Worm (Caenorhabditis elegans): ENCODE measurements around the gene C37H5.14.

C37H5.14 gene

DNA sequence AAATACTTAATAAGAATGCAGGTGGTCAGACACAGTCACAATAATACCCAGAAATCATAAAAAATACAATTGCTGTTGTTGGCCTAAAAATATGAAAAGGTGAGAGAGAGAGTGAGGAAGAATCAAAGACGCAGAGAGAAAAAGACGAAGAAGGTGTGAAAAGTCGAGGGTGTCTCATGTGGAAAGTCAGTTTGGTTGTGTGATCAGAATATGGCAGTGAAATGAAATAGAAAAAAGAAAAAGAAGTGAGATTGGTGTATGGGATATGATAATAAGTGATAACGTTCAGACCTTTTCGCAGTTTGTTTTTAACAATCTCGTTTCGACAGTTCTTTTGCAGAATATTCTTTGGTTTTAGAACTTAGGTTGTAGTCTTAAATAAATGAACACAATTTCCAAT lies 27.3 kb downstream of the C37H5.14 start:
- TF ChIP-seq dao-5 (tag; optimal IDR thresholded peaks at IDR 0.05) = no peak

DNA sequence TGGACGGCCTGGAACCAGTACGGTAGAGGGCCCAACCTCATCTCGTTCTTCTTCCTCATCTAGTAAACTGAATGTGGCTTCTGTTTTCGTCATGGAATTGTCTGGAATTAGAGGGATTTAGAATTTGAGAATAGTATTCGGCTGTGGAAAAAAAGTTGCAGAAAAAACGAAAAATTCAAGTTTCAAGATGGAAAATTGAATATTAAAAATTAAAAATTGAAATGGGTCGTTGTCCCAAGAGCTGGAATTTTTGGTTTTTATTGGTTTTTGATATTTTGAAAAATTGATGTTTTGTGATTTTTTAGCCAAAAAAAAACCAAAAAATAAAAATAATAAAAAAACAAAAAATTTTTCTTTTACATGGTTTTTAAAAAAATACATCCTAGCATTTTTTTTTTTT lies 28.3 kb downstream of the C37H5.14 start, which contains the start of gene R02F11.3:
R02F11.3 (minus strand) TSS at position 101 of the 400 bp plus-strand sequence.
- TF ChIP-seq him-1 (tag; optimal IDR thresholded peaks at IDR 0.05) = no peak
- no peak for TF ChIP-seq W03F9.2 (tag; optimal IDR thresholded peaks at IDR 0.05)
- no peak for TF ChIP-seq dao-5 (tag; optimal IDR thresholded peaks at IDR 0.05)

DNA sequence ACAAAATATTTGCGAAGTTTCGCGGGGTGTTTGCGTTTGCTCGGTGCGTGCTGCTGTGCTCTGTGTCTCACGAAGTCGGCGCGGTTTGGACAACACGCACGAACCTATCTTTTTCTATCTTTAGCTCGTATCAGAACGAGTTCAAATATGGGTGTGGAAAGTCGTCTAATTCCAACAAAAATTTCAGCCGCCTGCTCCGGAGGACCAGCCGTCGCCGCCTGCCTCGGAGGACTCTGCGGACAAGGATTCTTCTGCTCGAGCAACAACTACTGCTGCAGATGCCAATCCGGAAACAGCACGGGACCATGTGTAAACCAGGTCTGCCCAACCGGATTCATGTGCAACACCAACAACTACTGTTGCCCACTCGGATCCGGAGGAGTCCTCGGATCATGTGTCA lies 32.2 kb downstream of the C37H5.14 start:
- no peak for TF ChIP-seq W03F9.2 (tag; optimal IDR thresholded peaks at IDR 0.05)
- TF ChIP-seq dao-5 (tag; optimal IDR thresholded peaks at IDR 0.05) = no peak
- TF ChIP-seq him-1 (tag; optimal IDR thresholded peaks at IDR 0.05) = no peak

DNA sequence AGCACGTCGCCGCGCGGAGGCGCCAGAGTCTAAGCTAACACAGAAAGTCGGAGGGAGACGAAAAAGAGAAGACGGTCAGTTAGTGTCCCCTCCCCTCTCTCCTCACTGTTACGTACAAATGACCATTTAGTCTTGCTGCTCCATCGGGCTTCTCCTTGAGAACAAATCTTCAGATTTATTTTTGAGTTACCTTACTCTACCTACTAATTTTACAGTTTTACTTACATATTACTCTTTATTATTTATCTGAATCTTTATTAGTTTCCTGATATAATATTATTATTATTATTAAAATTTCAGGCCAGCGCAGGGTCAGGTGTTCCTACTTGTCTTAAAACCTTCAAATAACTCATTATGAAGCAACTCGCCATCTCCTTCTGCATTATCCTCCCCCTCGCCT lies 33.4 kb downstream of the C37H5.14 start, which contains the start of gene R02F11.1:
R02F11.1 (plus strand) TSS at position 301 of the 400 bp plus-strand sequence.
- no peak for TF ChIP-seq dao-5 (tag; optimal IDR thresholded peaks at IDR 0.05)
- no peak for TF ChIP-seq W03F9.2 (tag; optimal IDR thresholded peaks at IDR 0.05)
- TF ChIP-seq him-1 (tag; optimal IDR thresholded peaks at IDR 0.05) = no peak

DNA sequence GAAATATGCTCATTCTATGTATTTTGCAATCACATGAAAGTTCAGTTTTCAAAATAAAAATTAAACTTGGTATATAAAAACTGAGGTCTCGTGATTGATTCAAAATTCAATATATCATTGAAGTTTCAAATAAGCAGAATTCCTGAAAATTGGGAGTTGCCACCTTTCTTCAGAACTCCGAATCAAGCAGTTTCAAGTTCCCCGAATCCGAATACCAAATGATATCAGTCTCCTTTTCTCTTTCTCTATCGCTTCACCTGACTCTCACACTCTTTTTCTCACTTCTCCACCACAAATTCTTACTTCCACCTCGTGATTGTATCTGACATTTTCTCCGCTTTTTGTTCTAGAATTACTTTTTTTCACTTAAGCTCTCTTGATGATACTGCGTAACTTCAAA lies 39.9 kb downstream of the C37H5.14 start, which contains the start of gene R02F11.2:
R02F11.2 (plus strand) TSS at position 292 of the 400 bp plus-strand sequence.
- TF ChIP-seq dao-5 (tag; optimal IDR thresholded peaks at IDR 0.05) = no peak

DNA sequence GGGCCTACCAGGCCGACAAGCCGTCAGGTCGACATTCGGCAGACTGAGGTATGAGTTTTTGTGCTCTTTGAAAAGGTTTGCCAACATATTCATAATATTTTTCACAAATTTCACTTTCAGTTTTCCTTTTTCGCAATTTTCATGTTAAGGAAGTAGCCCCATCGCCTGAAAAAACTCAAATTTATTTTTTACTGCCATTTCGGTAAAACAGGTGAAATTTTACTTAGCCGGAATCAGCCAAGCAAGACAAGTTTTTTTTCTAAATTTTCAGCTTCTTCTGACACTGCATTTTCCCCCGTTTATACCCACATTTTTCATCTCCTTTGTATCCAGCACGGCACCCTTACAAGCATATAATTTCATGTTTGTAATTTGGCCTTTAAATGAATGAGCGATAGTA lies 42.6 kb downstream of the C37H5.14 start, which contains the start of gene R02F11.11:
R02F11.11 (plus strand) TSS at position 301 of the 400 bp plus-strand sequence.
- no peak for TF ChIP-seq W03F9.2 (tag; optimal IDR thresholded peaks at IDR 0.05)
- no peak for TF ChIP-seq dao-5 (tag; optimal IDR thresholded peaks at IDR 0.05)
- TF ChIP-seq him-1 (tag; optimal IDR thresholded peaks at IDR 0.05) = no peak

DNA sequence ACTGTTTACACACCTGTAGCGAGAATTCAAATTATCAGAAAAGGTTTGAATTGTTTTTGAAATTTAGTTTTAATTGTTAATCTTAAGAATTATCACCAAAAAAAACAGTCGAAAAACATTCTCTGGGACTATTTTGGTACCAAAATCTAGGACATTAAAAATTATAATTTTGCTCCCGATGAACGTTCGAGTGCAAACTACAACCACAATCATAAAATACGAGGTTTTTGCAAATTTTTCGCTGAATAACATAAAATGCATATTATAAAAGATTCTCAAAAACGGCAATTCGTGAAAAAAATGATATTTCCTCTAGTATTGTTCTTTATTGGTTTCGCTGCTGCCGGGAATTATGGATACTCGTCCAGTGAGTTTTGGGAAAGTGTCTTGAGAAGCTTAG lies 43.8 kb downstream of the C37H5.14 start, which contains the start of gene R02F11.12:
R02F11.12 (plus strand) TSS at position 301 of the 400 bp plus-strand sequence.
- TF ChIP-seq him-1 (tag; optimal IDR thresholded peaks at IDR 0.05) = no peak
- TF ChIP-seq dao-5 (tag; optimal IDR thresholded peaks at IDR 0.05) = no peak
- TF ChIP-seq W03F9.2 (tag; optimal IDR thresholded peaks at IDR 0.05) = no peak

DNA sequence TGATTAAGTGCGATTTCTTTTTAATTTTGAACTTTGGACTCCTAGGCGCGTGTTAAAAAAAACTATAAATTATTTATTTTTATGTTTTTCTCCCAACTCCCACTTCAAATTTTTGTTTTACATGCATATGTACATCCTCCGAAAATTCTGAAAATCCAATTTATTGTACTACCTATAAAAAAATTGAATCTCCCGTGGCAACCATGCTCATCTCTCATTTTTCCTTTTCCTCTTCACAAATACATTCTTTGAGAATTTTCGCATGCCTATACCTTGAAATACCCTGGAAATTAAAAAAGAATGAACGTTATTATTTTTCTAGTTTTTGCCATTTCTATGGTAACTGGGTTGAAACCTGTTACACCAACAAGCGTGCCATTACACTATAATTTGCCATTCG lies 45.4 kb downstream of the C37H5.14 start, which contains the start of gene R02F11.10:
R02F11.10 (plus strand) TSS at position 301 of the 400 bp plus-strand sequence.
- TF ChIP-seq W03F9.2 (tag; optimal IDR thresholded peaks at IDR 0.05) (no peak), dao-5 (tag; optimal IDR thresholded peaks at IDR 0.05) (no peak), him-1 (tag; optimal IDR thresholded peaks at IDR 0.05) (no peak)

DNA sequence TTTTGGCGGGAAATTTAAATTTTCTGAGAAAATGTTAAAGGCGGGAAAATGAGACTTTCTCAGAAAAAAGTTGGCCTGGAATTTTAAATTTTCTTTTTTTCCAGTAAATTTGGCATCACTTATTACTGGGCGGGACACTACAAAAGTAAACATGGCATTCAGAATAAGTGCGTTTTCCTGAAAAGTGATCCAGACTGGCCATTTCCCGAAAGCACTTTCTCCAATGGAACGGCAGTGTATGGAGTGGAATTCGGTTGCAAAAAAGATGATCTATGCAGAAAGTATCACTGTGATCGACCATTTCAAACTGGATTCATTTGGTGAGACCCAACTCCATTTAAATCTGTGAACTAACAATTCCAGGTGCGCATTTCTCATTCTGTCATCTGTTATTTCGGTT lies 46.3 kb downstream of the C37H5.14 start:
- TF ChIP-seq W03F9.2 (tag; optimal IDR thresholded peaks at IDR 0.05) (no peak), dao-5 (tag; optimal IDR thresholded peaks at IDR 0.05) (no peak), him-1 (tag; optimal IDR thresholded peaks at IDR 0.05) (no peak)

DNA sequence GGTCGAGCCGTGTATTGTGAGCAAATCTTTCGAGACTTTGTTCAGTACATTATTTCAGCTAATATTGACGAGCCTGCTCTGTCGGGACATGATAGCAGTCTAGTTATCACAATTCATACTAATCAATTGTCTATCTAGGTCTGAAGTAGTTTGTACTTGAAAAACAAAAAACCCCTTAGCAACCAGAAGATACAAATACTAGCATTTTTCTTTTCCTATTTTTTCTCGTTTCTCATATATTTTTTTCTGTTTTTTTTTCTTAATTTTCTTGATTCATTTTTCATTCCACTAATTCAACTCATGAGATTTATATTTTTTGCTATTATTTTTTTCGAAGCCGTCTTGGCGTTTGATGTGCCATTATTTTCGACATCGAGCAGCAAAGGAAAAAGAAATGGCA lies 47.0 kb downstream of the C37H5.14 start, which contains the start of gene R02F11.9:
R02F11.9 (plus strand) TSS at position 301 of the 400 bp plus-strand sequence.
- TF ChIP-seq dao-5 (tag; optimal IDR thresholded peaks at IDR 0.05) (no peak), him-1 (tag; optimal IDR thresholded peaks at IDR 0.05) (no peak), W03F9.2 (tag; optimal IDR thresholded peaks at IDR 0.05) (no peak)

DNA sequence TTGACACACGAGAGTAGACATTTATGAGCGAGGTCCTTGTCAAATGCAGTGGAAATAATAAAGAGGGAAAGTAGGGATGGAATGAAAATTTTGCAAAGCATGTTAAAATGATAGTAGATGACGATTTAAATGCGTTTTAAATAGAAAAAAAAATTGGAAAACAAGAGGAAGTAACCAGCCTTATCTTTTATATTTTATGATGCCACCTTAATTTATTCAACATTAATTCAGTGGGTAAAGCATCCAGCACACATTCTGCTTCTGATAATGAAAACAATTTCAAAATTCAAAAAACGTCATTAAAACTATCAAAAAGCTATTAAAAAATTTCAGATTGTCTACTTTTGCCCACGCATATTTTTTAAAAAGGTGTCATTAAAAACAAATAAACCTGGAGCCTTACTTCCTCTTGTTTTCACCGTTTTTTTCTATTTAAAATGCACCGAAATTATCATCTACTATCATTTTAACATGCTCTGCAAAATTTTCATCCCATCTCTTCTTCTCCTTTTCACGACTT lies 48.8 kb downstream of the C37H5.14 start, which contains the start of the genes Y60C6A.2 and Y60C6A.3:
Y60C6A.2 (minus strand) TSS at position 101 of the 520 bp plus-strand sequence.
Y60C6A.3 (plus strand) TSS at position 470 of the 520 bp plus-strand sequence.
- TF ChIP-seq dao-5 (tag; optimal IDR thresholded peaks at IDR 0.05) (no peak), W03F9.2 (tag; optimal IDR thresholded peaks at IDR 0.05) (no peak), him-1 (tag; optimal IDR thresholded peaks at IDR 0.05) (no peak)

DNA sequence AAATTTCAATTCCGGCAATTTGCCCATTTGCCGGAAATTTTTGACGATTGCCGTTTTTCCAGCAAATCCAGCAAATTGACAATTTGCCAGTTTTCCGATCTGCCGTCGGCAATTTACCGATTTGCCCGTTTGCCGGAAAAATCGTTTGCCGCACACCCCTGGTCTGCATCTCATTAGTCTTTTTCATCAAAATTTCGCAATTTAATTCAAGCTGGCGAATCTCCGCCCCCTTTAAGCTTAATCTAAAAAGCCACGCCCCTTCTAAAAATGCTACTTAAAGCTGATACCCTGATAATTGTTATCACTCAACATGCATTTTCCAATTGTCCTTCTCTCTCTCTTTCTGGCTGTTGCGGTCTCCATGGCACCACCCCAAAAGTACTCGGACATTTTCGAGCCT lies 50.9 kb downstream of the C37H5.14 start, which contains the start of gene Y60C6A.1:
Y60C6A.1 (plus strand) TSS at position 301 of the 400 bp plus-strand sequence.
- no peak for TF ChIP-seq W03F9.2 (tag; optimal IDR thresholded peaks at IDR 0.05)
- TF ChIP-seq him-1 (tag; optimal IDR thresholded peaks at IDR 0.05) = no peak
- TF ChIP-seq dao-5 (tag; optimal IDR thresholded peaks at IDR 0.05) = no peak
